Worm (Caenorhabditis elegans) whole organism, young adult: Measurements from ENCODE around the gene cex-2.

ENCODE experiments used
- B0019.2 ChIP-seq: fragments of 200-800 bp; sonication (Bioruptor generic); conservative IDR thresholded peaks from 2 replicates; pipeline ENCODE4 v1.3.6; 2022; ENCODE audit warnings: missing genetic modification reagents, missing genetic modification characterization, missing compliant biosample characterization
- D2030.7 ChIP-seq: fragments of 200-800 bp; sonication (Bioruptor generic); IDR thresholded peaks from 2 replicates; pipeline ENCODE4 v1.3.6; 2022; ENCODE audit warnings: missing genetic modification reagents, missing genetic modification characterization, missing compliant biosample characterization
- F37B4.10 ChIP-seq: fragments of 200-800 bp; sonication (Bioruptor generic); IDR thresholded peaks from 2 replicates; pipeline ENCODE4 v1.3.6; 2022; ENCODE audit warnings: missing genetic modification characterization, missing compliant biosample characterization
- F57A8.1 ChIP-seq: fragments of 200-800 bp; sonication (Bioruptor generic); optimal IDR thresholded peaks from 2 replicates; lab custom pipeline; 2018; ENCODE audit warnings: mild to moderate bottlenecking, missing genetic modification characterization, moderate library complexity, missing compliant biosample characterization
- F57C9.4 ChIP-seq: sonication (generic microtip); optimal IDR thresholded peaks from 2 replicates; lab custom pipeline; 2017; ENCODE audit warnings: mild to moderate bottlenecking, missing genetic modification characterization, missing compliant biosample characterization
- T26A5.8 ChIP-seq: sonication (generic microtip); optimal IDR thresholded peaks from 2 replicates; lab custom pipeline; 2016; ENCODE audit warnings: missing genetic modification characterization, missing compliant biosample characterization
- Y53G8AR.9 ChIP-seq: fragments of 200-800 bp; sonication (Bioruptor generic); conservative IDR thresholded peaks from 2 replicates; pipeline ENCODE4 v1.3.6; 2022; ENCODE audit warnings: missing genetic modification reagents, missing genetic modification characterization, missing compliant biosample characterization
- atf-7 ChIP-seq: sonication (generic microtip); optimal IDR thresholded peaks from 2 replicates; lab custom pipeline; 2017; ENCODE audit warnings: mild to moderate bottlenecking, missing genetic modification characterization, missing compliant biosample characterization
- attf-6 ChIP-seq: fragments of 200-800 bp; sonication (Bioruptor generic); IDR thresholded peaks from 2 replicates; pipeline ENCODE4 v1.3.6; 2022; ENCODE audit warnings: missing genetic modification reagents, missing genetic modification characterization, missing compliant biosample characterization
- ceh-27 ChIP-seq: fragments of 200-800 bp; sonication (Bioruptor generic); optimal IDR thresholded peaks from 2 replicates; lab custom pipeline; 2018; ENCODE audit warnings: mild to moderate bottlenecking, missing genetic modification characterization, moderate library complexity, missing compliant biosample characterization
- ceh-79 ChIP-seq: sonication (generic microtip); optimal IDR thresholded peaks from 2 replicates; lab custom pipeline; 2017; ENCODE audit warnings: mild to moderate bottlenecking, missing genetic modification characterization, missing compliant biosample characterization
- die-1 ChIP-seq: sonication (generic microtip); optimal IDR thresholded peaks from 2 replicates; lab custom pipeline; 2016; ENCODE audit warnings: missing genotype, mild to moderate bottlenecking, missing genetic modification characterization, missing compliant biosample characterization
- efl-1 ChIP-seq: fragments of 150-350 bp; optimal IDR thresholded peaks from 2 replicates; lab custom pipeline; 2014; ENCODE audit warnings: missing biosample characterization, missing genetic modification reagents, missing genetic modification characterization
- egl-44 ChIP-seq: fragments of 200-800 bp; sonication (Bioruptor generic); IDR thresholded peaks from 2 replicates; pipeline ENCODE4 v1.3.6; 2022; ENCODE audit warnings: missing genetic modification reagents, missing genetic modification characterization, missing compliant biosample characterization
- ets-4 ChIP-seq: fragments of 200-800 bp; sonication (Bioruptor generic); optimal IDR thresholded peaks from 2 replicates; lab custom pipeline; 2018; ENCODE audit warnings: mild to moderate bottlenecking, missing genetic modification characterization, missing compliant biosample characterization
- hlh-26 ChIP-seq: fragments of 200-800 bp; sonication (Bioruptor generic); conservative IDR thresholded peaks from 2 replicates; pipeline ENCODE4 v1.3.6; 2022; ENCODE audit warnings: missing genetic modification reagents, missing genetic modification characterization, missing compliant biosample characterization
- hmg-1.2 ChIP-seq: fragments of 200-800 bp; sonication (Bioruptor generic); IDR thresholded peaks from 2 replicates; pipeline ENCODE4 v1.3.6; 2022; ENCODE audit warnings: missing genetic modification reagents, missing genetic modification characterization, missing compliant biosample characterization
- hrde-1 ChIP-seq: sonication (generic microtip); optimal IDR thresholded peaks from 2 replicates; lab custom pipeline; 2016; ENCODE audit warnings: missing genetic modification characterization, mild to moderate bottlenecking, missing compliant biosample characterization, moderate library complexity, missing genotype, missing genetic modification reagents, borderline replicate concordance
- lin-26 ChIP-seq: fragments of 200-800 bp; sonication (Bioruptor generic); IDR thresholded peaks from 2 replicates; pipeline ENCODE4 v1.3.6; 2022; ENCODE audit warnings: missing genetic modification reagents, missing genetic modification characterization, missing compliant biosample characterization
- mel-28 ChIP-seq: sonication (generic microtip); optimal IDR thresholded peaks from 2 replicates; lab custom pipeline; 2016; ENCODE audit warnings: borderline replicate concordance, mild to moderate bottlenecking, missing genetic modification characterization, missing compliant biosample characterization
- mes-4 ChIP-seq: sonication (generic microtip); optimal IDR thresholded peaks from 2 replicates; lab custom pipeline; 2016; ENCODE audit warnings: missing genotype, missing genetic modification characterization, missing compliant biosample characterization
- nfyb-1 ChIP-seq: fragments of 200-800 bp; sonication (Bioruptor generic); IDR thresholded peaks from 2 replicates; pipeline ENCODE4 v1.3.6; 2022; ENCODE audit warnings: missing genetic modification reagents, missing genetic modification characterization, missing compliant biosample characterization
- nhr-80 ChIP-seq: sonication (generic microtip); optimal IDR thresholded peaks from 2 replicates; lab custom pipeline; 2016; ENCODE audit warnings: missing genetic modification characterization, missing compliant biosample characterization
- pbrm-1 ChIP-seq: fragments of 200-800 bp; sonication (Bioruptor generic); IDR thresholded peaks from 2 replicates; pipeline ENCODE4 v1.3.6; 2022; ENCODE audit warnings: missing genetic modification reagents, missing genetic modification characterization, missing compliant biosample characterization
- pha-4 ChIP-seq: fragments of 150-350 bp; sonication (generic microtip); optimal IDR thresholded peaks from 2 replicates; lab custom pipeline; 2014; ENCODE audit warnings: missing biosample characterization, missing genetic modification reagents, missing genetic modification characterization
- sdz-38 ChIP-seq: sonication (generic microtip); optimal IDR thresholded peaks from 2 replicates; lab custom pipeline; 2016; ENCODE audit warnings: missing genotype, missing genetic modification characterization, missing compliant biosample characterization
- snpc-1.1 ChIP-seq: sonication (generic microtip); optimal IDR thresholded peaks from 2 replicates; lab custom pipeline; 2017; ENCODE audit warnings: missing genetic modification characterization, mild to moderate bottlenecking, missing compliant biosample characterization, antibody characterized with exemption, moderate library complexity, missing genotype, missing genetic modification reagents; ENCODE audit not compliant: insufficient read depth
- snpc-3.4 ChIP-seq: sonication (generic microtip); optimal IDR thresholded peaks from 2 replicates; lab custom pipeline; 2017; ENCODE audit warnings: missing genetic modification characterization, mild to moderate bottlenecking, missing compliant biosample characterization, antibody characterized with exemption, moderate library complexity, missing genotype, missing genetic modification reagents
- snpc-4 ChIP-seq, 5 experiments: fragments of 150-350 bp in 1 of 5; sonication (generic microtip) in 4 of 5; optimal IDR thresholded peaks; 2 replicates each; lab custom pipeline; 2014 to 2018; ENCODE audit warnings: missing genetic modification characterization in 5 of 5, missing biosample characterization in 3 of 5, antibody characterized with exemption in 2 of 5, mild to moderate bottlenecking in 2 of 5, missing compliant biosample characterization in 2 of 5, missing genotype in 2 of 5, moderate library complexity in 2 of 5, missing genetic modification reagents in 1 of 5
- somi-1 ChIP-seq: fragments of 200-800 bp; sonication (Bioruptor generic); optimal IDR thresholded peaks from 2 replicates; lab custom pipeline; 2018; ENCODE audit warnings: mild to moderate bottlenecking, missing genetic modification characterization, missing compliant biosample characterization
- tbp1 ChIP-seq: fragments of 200-800 bp; sonication (Bioruptor generic); optimal IDR thresholded peaks from 2 replicates; lab custom pipeline; 2018; ENCODE audit warnings: mild to moderate bottlenecking, missing genetic modification characterization, missing compliant biosample characterization
- tlf-1 ChIP-seq: fragments of 200-800 bp; sonication (Bioruptor generic); optimal IDR thresholded peaks from 2 replicates; lab custom pipeline; 2018; ENCODE audit warnings: mild to moderate bottlenecking, missing genetic modification characterization, missing compliant biosample characterization
- unc-130 ChIP-seq: sonication (generic microtip); optimal IDR thresholded peaks from 2 replicates; lab custom pipeline; 2016; ENCODE audit warnings: missing genetic modification reagents, missing genetic modification characterization, missing compliant biosample characterization
- unc-62 ChIP-seq: fragments of 150-350 bp; optimal IDR thresholded peaks from 2 replicates; lab custom pipeline; 2014; ENCODE audit warnings: missing biosample characterization, missing genetic modification reagents, missing genetic modification characterization
- ztf-18 ChIP-seq: sonication (generic microtip); optimal IDR thresholded peaks from 2 replicates; lab custom pipeline; 2016; ENCODE audit warnings: missing genotype, mild to moderate bottlenecking, missing genetic modification characterization, missing compliant biosample characterization
- ztf-25 ChIP-seq: fragments of 200-800 bp; sonication (Bioruptor generic); IDR thresholded peaks from 2 replicates; pipeline ENCODE4 v1.3.6; 2022; ENCODE audit warnings: missing genetic modification reagents, missing genetic modification characterization, missing compliant biosample characterization

The cex-2 gene

ce11 chrII:7808153-7808552, 27.1 kb downstream of the cex-2 start:
- TF ChIP-seq atf-7 (no peak), B0019.2 (GFP tag; lab: Robert Waterston, UW) (no peak), D2030.7 (GFP tag; lab: Robert Waterston, UW) (no peak), Y53G8AR.9 (GFP tag; lab: Robert Waterston, UW) (no peak), hrde-1 (tag; lab: Kevin White, UChicago) (no peak), nfyb-1 (GFP tag; lab: Robert Waterston, UW) (no peak), mel-28 (tag; lab: Kevin White, UChicago) (no peak), hmg-1.2 (GFP tag; lab: Robert Waterston, UW) (no peak)

ce11 chrII:7806872-7807271, 28.3 kb downstream of the cex-2 start:
- TF ChIP-seq pha-4 (tag; lab: Kevin White, UChicago) (no peak), mes-4 (tag; lab: Kevin White, UChicago) (no peak), die-1 (tag; lab: Kevin White, UChicago) (no peak), efl-1 (GFP tag; lab: Kevin White, UChicago) (peak; percentile 77), nhr-80 (tag; lab: Kevin White, UChicago) (no peak), unc-130 (GFP tag; lab: Kevin White, UChicago) (no peak), pbrm-1 (GFP tag; lab: Robert Waterston, UW) (no peak), snpc-1.1 (tag; lab: Kevin White, UChicago) (no peak), F57A8.1 (GFP tag; lab: Kevin White, UChicago) (no peak)

- TF ChIP-seq unc-62, result no peak
- no peak for TF ChIP-seq ztf-18 (tag; lab: Kevin White, UChicago)
- no peak for TF ChIP-seq ceh-79 (tag; lab: Kevin White, UChicago)
- no peak for TF ChIP-seq hmg-1.2 (GFP tag; lab: Robert Waterston, UW)
- no peak for TF ChIP-seq T26A5.8 (tag; lab: Kevin White, UChicago)
- no peak for TF ChIP-seq hlh-26
- no peak for TF ChIP-seq tlf-1 (GFP tag; lab: Kevin White, UChicago)
- TF ChIP-seq lin-26 (GFP tag; lab: Robert Waterston, UW), result no peak
- no peak for TF ChIP-seq ets-4 (GFP tag; lab: Kevin White, UChicago)
- TF ChIP-seq D2030.7 (GFP tag; lab: Robert Waterston, UW), result no peak
- no peak for TF ChIP-seq snpc-3.4 (tag; lab: Kevin White, UChicago)
- no peak for TF ChIP-seq F37B4.10 (GFP tag; lab: Robert Waterston, UW)
- no peak for TF ChIP-seq F57C9.4 (tag; lab: Kevin White, UChicago)
Observed at ce11 chrII:7806054-7806453, 29.2 kb downstream of the cex-2 start.

ce11 chrII:7803174-7803573, 32.0 kb downstream of the cex-2 start:
- TF ChIP-seq F57A8.1 (GFP tag; lab: Kevin White, UChicago) (no peak), sdz-38 (no peak), nfyb-1 (GFP tag; lab: Robert Waterston, UW) (no peak), tbp1 (GFP tag; lab: Kevin White, UChicago) (no peak), efl-1 (GFP tag; lab: Kevin White, UChicago) (no peak), mel-28 (tag; lab: Kevin White, UChicago) (no peak), attf-6 (no peak), egl-44 (GFP tag; lab: Robert Waterston, UW) (no peak), somi-1 (GFP tag; lab: Kevin White, UChicago) (no peak), Y53G8AR.9 (GFP tag; lab: Robert Waterston, UW) (no peak), snpc-4 (GFP tag; optimal IDR thresholded peaks at IDR 0.05; lab: Kevin White, UChicago) (no peak), snpc-4 (tag; optimal IDR thresholded peaks at IDR 0.05; lab: Kevin White, UChicago) (no peak), ceh-27 (GFP tag; lab: Kevin White, UChicago) (no peak), ztf-25 (GFP tag; lab: Robert Waterston, UW) (no peak)
